Worm (Caenorhabditis elegans): ENCODE results near the gene asm-2.

asm-2 gene

DNA sequence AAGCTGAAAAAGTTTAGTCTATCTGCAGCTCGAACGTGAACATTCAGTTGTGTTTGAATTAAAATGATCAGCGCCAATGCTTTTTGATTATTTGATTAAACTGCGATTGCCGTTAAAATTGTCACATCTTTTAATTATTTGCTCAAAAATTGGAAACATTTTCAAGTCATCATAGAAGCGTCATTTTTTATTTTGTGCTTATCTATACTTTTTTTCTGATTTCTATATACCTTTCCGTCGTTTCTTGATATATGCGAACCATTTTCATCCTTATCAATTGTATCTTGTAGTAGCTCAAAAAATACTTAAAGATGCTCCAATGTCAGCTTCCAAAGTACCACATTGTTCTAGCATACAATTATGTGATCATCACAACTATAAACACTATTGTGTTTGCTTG, 27.2 kb upstream of the asm-2 start:
- no peak for TF ChIP-seq unc-62 (GFP tag; optimal IDR thresholded peaks at IDR 0.05)
- TF ChIP-seq nhr-76 (tag; optimal IDR thresholded peaks at IDR 0.05) = no peak
- TF ChIP-seq elt-2 (tag; optimal IDR thresholded peaks at IDR 0.05) = peak; percentile 71
- no peak for TF ChIP-seq ama-1 (optimal IDR thresholded peaks at IDR 0.05)
- no peak for TF ChIP-seq nhr-77 (tag; optimal IDR thresholded peaks at IDR 0.05)
- no peak for TF ChIP-seq nhr-11 (tag; optimal IDR thresholded peaks at IDR 0.05)
- no peak for TF ChIP-seq lin-13 (GFP tag; optimal IDR thresholded peaks at IDR 0.05)
- TF ChIP-seq nhr-19 (GFP tag; conservative IDR thresholded peaks at IDR 0.05) = no peak
- no peak for TF ChIP-seq ces-1 (GFP tag; optimal IDR thresholded peaks at IDR 0.05)

DNA sequence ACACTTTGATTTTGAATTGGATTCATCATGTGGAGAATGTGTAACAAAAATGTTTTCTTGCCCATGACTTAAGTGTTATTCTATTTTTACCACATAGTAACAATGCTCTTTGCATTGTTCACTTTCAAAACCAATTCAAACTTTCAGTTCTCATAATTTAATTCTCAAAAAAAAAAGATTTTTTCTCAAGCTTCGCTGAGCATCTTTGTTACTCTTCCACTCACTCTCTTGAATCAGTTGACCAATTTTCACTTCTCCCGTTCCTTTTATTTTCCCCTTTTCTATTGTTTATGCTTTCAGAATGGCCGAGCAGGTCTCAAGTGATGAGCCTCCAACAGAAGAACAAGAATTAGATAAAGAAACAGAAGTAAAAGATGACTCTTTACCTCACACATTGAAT, 22.1 kb upstream of the asm-2 start, which contains the start of gene oct-2:
Gene oct-2, plus strand, starts transcription at position 301 of the 400 bp plus-strand sequence.
- TF ChIP-seq ceh-82 (tag; optimal IDR thresholded peaks at IDR 0.05) = no peak
- TF ChIP-seq mef-2 (tag; optimal IDR thresholded peaks at IDR 0.05) = no peak
- no peak for TF ChIP-seq sptf-1 (tag; optimal IDR thresholded peaks at IDR 0.05)
- no peak for TF ChIP-seq hlh-4 (tag; optimal IDR thresholded peaks at IDR 0.05)
- TF ChIP-seq blmp-1 (tag; optimal IDR thresholded peaks at IDR 0.05) = no peak
- no peak for TF ChIP-seq sox-4 (tag; optimal IDR thresholded peaks at IDR 0.05)
- TF ChIP-seq dpl-1 (GFP tag; optimal IDR thresholded peaks at IDR 0.05) = no peak
- TF ChIP-seq zip-4 (GFP tag; optimal IDR thresholded peaks at IDR 0.05) = no peak
- TF ChIP-seq snu-23 (GFP tag; optimal IDR thresholded peaks at IDR 0.05) = no peak
- no peak for TF ChIP-seq vab-15 (tag; optimal IDR thresholded peaks at IDR 0.05)
- TF ChIP-seq hlh-17 (GFP tag; optimal IDR thresholded peaks at IDR 0.05; ENCODE audit: borderline replicate concordance) = no peak
- no peak for TF ChIP-seq lsy-2 (tag; optimal IDR thresholded peaks at IDR 0.05)
- no peak for TF ChIP-seq grh-1 (GFP tag; IDR thresholded peaks at IDR 0.05)
- TF ChIP-seq C16A3.4 (tag; optimal IDR thresholded peaks at IDR 0.05) = no peak

DNA sequence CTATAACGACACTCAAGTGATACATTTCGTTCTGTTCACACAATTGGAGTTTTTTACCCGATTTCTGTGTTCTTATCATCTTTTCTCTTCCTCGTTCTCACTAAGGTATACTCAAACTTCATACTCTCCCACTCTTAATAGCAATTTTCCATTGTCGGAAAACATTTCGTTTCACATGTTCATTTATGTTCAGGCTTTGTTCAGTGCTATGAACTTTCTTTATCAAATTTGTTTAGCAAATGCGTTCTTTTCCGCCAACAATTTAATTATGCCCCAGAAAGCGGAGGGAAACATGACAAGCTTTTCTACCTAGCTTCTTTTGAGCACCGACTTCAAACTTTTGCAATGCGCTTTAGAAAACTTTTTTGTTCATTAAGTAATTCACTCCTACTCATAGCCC, 21.4 kb upstream of the asm-2 start:
- no peak for TF ChIP-seq unc-98 (GFP tag; IDR thresholded peaks at IDR 0.05)
- TF ChIP-seq unc-30 (tag; optimal IDR thresholded peaks at IDR 0.05) = no peak
- TF ChIP-seq nhr-11 (tag; optimal IDR thresholded peaks at IDR 0.05) = no peak
- no peak for TF ChIP-seq nhr-47 (tag; optimal IDR thresholded peaks at IDR 0.05)
- TF ChIP-seq ets-5 (GFP tag; IDR thresholded peaks at IDR 0.05) = no peak
- no peak for TF ChIP-seq nhr-76 (tag; optimal IDR thresholded peaks at IDR 0.05)
- TF ChIP-seq nhr-20 (tag; optimal IDR thresholded peaks at IDR 0.05) = no peak
- no peak for TF ChIP-seq nhr-90 (tag; optimal IDR thresholded peaks at IDR 0.05; ENCODE audit: poor library complexity)

DNA sequence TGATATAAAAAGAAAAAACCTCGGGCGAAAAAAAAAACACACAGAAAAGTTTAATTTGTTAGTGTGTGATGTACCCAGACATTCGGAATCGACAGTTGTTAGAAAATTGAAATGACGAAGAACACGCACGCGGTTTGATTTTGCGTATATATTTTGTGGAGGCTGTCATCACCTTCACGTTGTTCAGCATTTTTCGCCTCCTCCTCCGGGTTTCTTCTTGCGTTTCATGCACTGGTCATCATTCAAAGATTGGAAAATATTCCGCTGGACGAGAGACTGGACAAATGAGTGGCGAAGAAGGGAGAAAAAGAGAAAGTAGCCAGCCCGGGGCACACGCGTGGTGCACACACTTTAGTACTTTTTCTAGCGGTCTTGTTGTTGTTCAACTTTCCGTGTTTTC, 20.8 kb upstream of the asm-2 start:
- TF ChIP-seq jun-1 (tag; optimal IDR thresholded peaks at IDR 0.05) (no peak), pag-3 (tag; optimal IDR thresholded peaks at IDR 0.05; ENCODE audit: borderline replicate concordance, insufficient read depth) (no peak), zag-1 (tag; optimal IDR thresholded peaks at IDR 0.05) (no peak), pax-3 (tag; optimal IDR thresholded peaks at IDR 0.05) (no peak), grh-1 (GFP tag; IDR thresholded peaks at IDR 0.05) (no peak), lin-14 (GFP tag; optimal IDR thresholded peaks at IDR 0.05) (peak; percentile 69), snu-23 (GFP tag; optimal IDR thresholded peaks at IDR 0.05) (peak; percentile 9), nhr-19 (GFP tag; conservative IDR thresholded peaks at IDR 0.05) (no peak; the same call in 1 of the 2 replicates), nhr-47 (tag; optimal IDR thresholded peaks at IDR 0.05) (no peak), aha-1 (tag; optimal IDR thresholded peaks at IDR 0.05) (no peak), fkh-4 (tag; optimal IDR thresholded peaks at IDR 0.05; ENCODE audit: borderline replicate concordance) (no peak), nhr-28 (tag; optimal IDR thresholded peaks at IDR 0.05) (no peak), unc-130 (tag; optimal IDR thresholded peaks at IDR 0.05) (peak; percentile 45), ceh-82 (tag; optimal IDR thresholded peaks at IDR 0.05) (no peak), nhr-71 (tag; optimal IDR thresholded peaks at IDR 0.05) (peak; percentile 43), lin-39 (tag; optimal IDR thresholded peaks at IDR 0.05) (no peak), lin-35 (GFP tag; optimal IDR thresholded peaks at IDR 0.05) (no peak), ama-1 (optimal IDR thresholded peaks at IDR 0.05) (no peak), nhr-90 (tag; optimal IDR thresholded peaks at IDR 0.05; ENCODE audit: poor library complexity) (no peak), egl-13 (tag; optimal IDR thresholded peaks at IDR 0.05) (no peak), alr-1 (tag; optimal IDR thresholded peaks at IDR 0.05; ENCODE audit: borderline replicate concordance) (no peak), ces-1 (GFP tag; optimal IDR thresholded peaks at IDR 0.05) (no peak), blmp-1 (tag; optimal IDR thresholded peaks at IDR 0.05) (peak; percentile 19), ztf-4 (tag; optimal IDR thresholded peaks at IDR 0.05) (no peak), dpl-1 (GFP tag; optimal IDR thresholded peaks at IDR 0.05) (no peak), elt-2 (tag; optimal IDR thresholded peaks at IDR 0.05) (no peak), fos-1 (tag; optimal IDR thresholded peaks at IDR 0.05) (no peak), unc-62 (GFP tag; optimal IDR thresholded peaks at IDR 0.05) (no peak), Y116A8C.19 (tag; optimal IDR thresholded peaks at IDR 0.05; ENCODE audit: borderline replicate concordance) (no peak)
